Worm (Caenorhabditis elegans) whole organism, midembryonic: ENCODE measurements around the gene ugt-50.

Experiments used
- T22C8.4 ChIP-seq: fragments of 200-800 bp; sonication (Bioruptor generic); IDR thresholded peaks from 2 replicates; pipeline ENCODE4 v1.3.6; 2022; ENCODE audit warnings: missing genetic modification characterization, missing compliant biosample characterization
- cog-1 ChIP-seq: sonication (generic microtip); optimal IDR thresholded peaks from 2 replicates; lab custom pipeline; 2016; ENCODE audit warnings: missing genetic modification characterization, missing compliant biosample characterization
- flt-1 ChIP-seq: fragments of 200-800 bp; sonication (Bioruptor generic); IDR thresholded peaks from 2 replicates; pipeline ENCODE4 v1.3.6; 2022; ENCODE audit warnings: missing genetic modification characterization, missing compliant biosample characterization
- klf-2 ChIP-seq: fragments of 200-800 bp; sonication (Bioruptor generic); conservative IDR thresholded peaks from 2 replicates; pipeline ENCODE4 v1.3.6; 2022; ENCODE audit warnings: missing genetic modification reagents, missing genetic modification characterization, missing compliant biosample characterization
- med-1 ChIP-seq: sonication (generic microtip); optimal IDR thresholded peaks from 2 replicates; lab custom pipeline; 2017; ENCODE audit warnings: missing genetic modification characterization, mild to moderate bottlenecking, missing compliant biosample characterization, antibody characterized with exemption, missing genetic modification reagents; ENCODE audit not compliant: insufficient read depth
- ref-1 ChIP-seq: fragments of 200-800 bp; sonication (Bioruptor generic); conservative IDR thresholded peaks from 2 replicates; pipeline ENCODE4 v1.3.6; 2022; ENCODE audit warnings: missing genetic modification reagents, missing genetic modification characterization, missing compliant biosample characterization
- tab-1 ChIP-seq: fragments of 200-800 bp; sonication (Bioruptor generic); IDR thresholded peaks from 2 replicates; pipeline ENCODE4 v1.3.6; 2022; ENCODE audit warnings: missing genetic modification characterization, missing compliant biosample characterization
- ztf-23 ChIP-seq: fragments of 200-800 bp; sonication (Bioruptor generic); IDR thresholded peaks from 2 replicates; pipeline ENCODE4 v1.3.6; 2022; ENCODE audit warnings: missing genetic modification reagents, missing genetic modification characterization, missing compliant biosample characterization
- ztf-29 ChIP-seq: fragments of 200-800 bp; sonication (Bioruptor generic); IDR thresholded peaks from 2 replicates; pipeline ENCODE4 v1.3.6; 2022; ENCODE audit warnings: missing genetic modification reagents, missing genetic modification characterization, missing compliant biosample characterization

- no peak for TF ChIP-seq cog-1 (tag; lab: Kevin White, UChicago)
- TF ChIP-seq ztf-23 (GFP tag; lab: Robert Waterston, UW), result no peak
- TF ChIP-seq flt-1 (GFP tag; lab: Robert Waterston, UW), result no peak
- TF ChIP-seq ztf-29 (GFP tag; lab: Robert Waterston, UW), result no peak
- no peak for TF ChIP-seq ref-1
- no peak for TF ChIP-seq klf-2 (GFP tag; lab: Robert Waterston, UW)
- TF ChIP-seq tab-1 (GFP tag; lab: Robert Waterston, UW), result no peak
- TF ChIP-seq med-1 (GFP tag; lab: Kevin White, UChicago), result no peak
- TF ChIP-seq T22C8.4, result no peak
Measured at ce11 chrX:12731188-12731857, 40.0 kb downstream of the ugt-50 start, which contains the start of gene pgp-12.
